Fruit fly (Drosophila melanogaster): ENCODE results near the gene RfC38.

RfC38 gene

DNA sequence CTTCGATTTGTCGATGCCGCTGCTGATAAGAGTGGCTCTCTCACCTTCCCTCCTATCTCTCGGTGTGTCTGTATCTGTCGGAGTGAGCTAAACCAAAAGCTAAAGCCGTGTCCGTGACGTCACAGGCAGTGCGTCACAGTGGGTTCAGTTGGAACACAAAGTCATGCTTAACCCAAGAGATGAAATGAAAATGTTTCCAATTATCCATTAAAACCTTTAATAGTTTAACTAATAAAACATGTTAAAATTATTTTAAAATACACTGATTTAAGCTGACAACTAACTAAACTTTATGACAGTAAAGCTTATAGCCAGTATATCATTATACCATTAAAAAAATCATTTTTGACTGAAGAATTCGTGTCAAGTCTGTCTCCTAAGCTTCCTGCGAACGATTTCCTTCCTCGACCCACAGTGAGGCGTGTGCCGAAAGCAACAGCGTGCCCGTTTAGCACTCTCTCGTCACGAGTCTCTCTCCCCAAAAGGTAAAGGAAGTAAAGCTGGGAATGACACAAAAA is 17.4 kb downstream of the RfC38 start, which contains the start of gene Idua (continued):
- peak; percentile 24 for TF ChIP-seq CG10654 (GFP tag; optimal IDR thresholded peaks at IDR 0.05)
- peak; percentile 44; the same call in 1 of the 2 replicates for TF ChIP-seq klu (GFP tag; IDR thresholded peaks at IDR 0.05)
- TF ChIP-seq CG3407 (GFP tag; optimal IDR thresholded peaks at IDR 0.05) = peak; percentile 35
- TF ChIP-seq CHES-1-like (GFP tag; optimal IDR thresholded peaks at IDR 0.05) = no peak
- TF ChIP-seq CG3065 (GFP tag; optimal IDR thresholded peaks at IDR 0.05) = no peak
- TF ChIP-seq CG8765 (GFP tag; IDR thresholded peaks at IDR 0.05) = no peak
- peak in 1 of 2 experiments; percentile 8 for TF ChIP-seq crp (GFP tag; optimal IDR thresholded peaks at IDR 0.05)
- TF ChIP-seq lilli (GFP tag; optimal IDR thresholded peaks at IDR 0.05) = peak; percentile 69
- TF ChIP-seq Drgx (GFP tag; IDR thresholded peaks at IDR 0.05) = peak; percentile 25; the same call in 1 of the 2 replicates
- no peak for TF ChIP-seq chn (GFP tag; optimal IDR thresholded peaks at IDR 0.05)
- TF ChIP-seq CG2120 (GFP tag; optimal IDR thresholded peaks at IDR 0.05) = peak; percentile 79
- peak; percentile 52 for TF ChIP-seq Hr3 (GFP tag; optimal IDR thresholded peaks at IDR 0.05)
- TF ChIP-seq odd (GFP tag; optimal IDR thresholded peaks at IDR 0.05) = peak; percentile 80
- peak; percentile 30; the same call in 1 of the 2 replicates for TF ChIP-seq ttk (GFP tag; IDR thresholded peaks at IDR 0.05)
- peak; percentile 70 for TF ChIP-seq CG6254 (GFP tag; optimal IDR thresholded peaks at IDR 0.05)
- TF ChIP-seq CG12391 (tag; optimal IDR thresholded peaks at IDR 0.05) = peak; percentile 69
- TF ChIP-seq Dll (GFP tag; IDR thresholded peaks at IDR 0.05; ENCODE audit: partially characterized antibody) = no peak
- TF ChIP-seq CG12236 (GFP tag; optimal IDR thresholded peaks at IDR 0.05) = no peak
- TF ChIP-seq Atf3 (GFP tag; optimal IDR thresholded peaks at IDR 0.05) = peak; percentile 36
- peak; percentile 51 for TF ChIP-seq CG5245 (GFP tag; optimal IDR thresholded peaks at IDR 0.05)
- TF ChIP-seq CkIIα-i1 (GFP tag; IDR thresholded peaks at IDR 0.05) = no peak
- peak; percentile 26 for TF ChIP-seq YL-1 (GFP tag; optimal IDR thresholded peaks at IDR 0.05)
- peak; percentile 68 for TF ChIP-seq CG12299 (tag; optimal IDR thresholded peaks at IDR 0.05)
- 0 out of 3 replicates have a peak, but pooled peaks have one; percentile 32 for TF ChIP-seq jigr1 (GFP tag; IDR thresholded peaks at IDR 0.05)
- TF ChIP-seq CG17802 (tag; optimal IDR thresholded peaks at IDR 0.05) = no peak
- no peak for TF ChIP-seq knrl (GFP tag; IDR thresholded peaks at IDR 0.05; ENCODE audit: partially characterized antibody)
- TF ChIP-seq CG5953 (GFP tag; IDR thresholded peaks at IDR 0.05) = no peak
- TF ChIP-seq CG18599 (GFP tag; optimal IDR thresholded peaks at IDR 0.05) = peak; percentile 91
- 0 out of 3 replicates have a peak, but pooled peaks have one; percentile 26 for TF ChIP-seq otp (GFP tag; IDR thresholded peaks at IDR 0.05)
- no peak for TF ChIP-seq Dref (GFP tag; IDR thresholded peaks at IDR 0.05)
- TF ChIP-seq CG32532 (GFP tag; IDR thresholded peaks at IDR 0.05) = peak; percentile 79
- no peak for TF ChIP-seq ro (GFP tag; IDR thresholded peaks at IDR 0.05)
- TF ChIP-seq CG13296 (GFP tag; optimal IDR thresholded peaks at IDR 0.05) = peak; percentile 85
- no peak for TF ChIP-seq Antp (GFP tag; optimal IDR thresholded peaks at IDR 0.05)
- no peak; the same call in 1 of the 2 replicates for TF ChIP-seq CG11085 (GFP tag; IDR thresholded peaks at IDR 0.05)
- TF ChIP-seq oc (tag; optimal IDR thresholded peaks at IDR 0.05) = no peak
- peak; percentile 82 for TF ChIP-seq cwo (GFP tag; optimal IDR thresholded peaks at IDR 0.05)
- TF ChIP-seq esg (GFP tag; conservative IDR thresholded peaks at IDR 0.05) = peak; percentile 56
- TF ChIP-seq CG11696 (GFP tag; IDR thresholded peaks at IDR 0.05) = 0 out of 2 replicates have a peak, but pooled peaks have one; percentile 33
- peak; percentile 14 for TF ChIP-seq corto (GFP tag; optimal IDR thresholded peaks at IDR 0.05)
- no peak for TF ChIP-seq Spps (tag; optimal IDR thresholded peaks at IDR 0.05)
- no peak for TF ChIP-seq TFAM (GFP tag; optimal IDR thresholded peaks at IDR 0.05)
- peak; percentile 18; the same call in 1 of the 2 replicates for TF ChIP-seq CG14441 (GFP tag; IDR thresholded peaks at IDR 0.05)
- no peak for TF ChIP-seq CG42726 (GFP tag; IDR thresholded peaks at IDR 0.05; ENCODE audit: partially characterized antibody)
- TF ChIP-seq CG17385 (GFP tag; optimal IDR thresholded peaks at IDR 0.05) = peak; percentile 73
- peak; percentile 57 for TF ChIP-seq CG4707 (GFP tag; optimal IDR thresholded peaks at IDR 0.05)
- no peak for TF ChIP-seq nom (GFP tag; optimal IDR thresholded peaks at IDR 0.05)
- no peak for TF ChIP-seq ash1 (GFP tag; optimal IDR thresholded peaks at IDR 0.05)
- peak; percentile 50 for TF ChIP-seq vvl (GFP tag; IDR thresholded peaks at IDR 0.05)
- 0 out of 2 replicates have a peak, but pooled peaks have one; percentile 24 for TF ChIP-seq CG4404 (GFP tag; IDR thresholded peaks at IDR 0.05)
